Fruit fly (Drosophila melanogaster): ENCODE data around the gene Cp36.

- TF ChIP-seq h (optimal IDR thresholded peaks at IDR 0.05) (no peak), insv (optimal IDR thresholded peaks at IDR 0.05) (no peak), psq (optimal IDR thresholded peaks at IDR 0.05) (no peak)
Measured at dm6 chrX:8476817-8477216, 2.3 kb upstream of the Cp36 start, which contains the start of gene Cp7Fc.

Measured in Kc167 (cell line).